Worm (Caenorhabditis elegans) whole organism, mixed stage, embryonic: ENCODE data around the gene sre-41.

Experiments
- snpc-4 ChIP-seq: fragments of 150-350 bp; optimal IDR thresholded peaks from 2 replicates; lab custom pipeline; 2014; ENCODE audit warnings: missing biosample characterization, missing genetic modification characterization
- unc-62 ChIP-seq: fragments of 150-350 bp; optimal IDR thresholded peaks from 2 replicates; lab custom pipeline; 2014; ENCODE audit warnings: missing biosample characterization, missing genetic modification reagents, missing genetic modification characterization

- TF ChIP-seq unc-62 (GFP tag; lab: Kevin White, UChicago) (no peak), snpc-4 (no peak)
These were observed 22.0 kb downstream of the sre-41 start, which contains the start of gene F57G9.3 for ce11 chrII:12410107-12410506.
